Worm (Caenorhabditis elegans): ENCODE data around the gene ZK616.61.

DNA sequence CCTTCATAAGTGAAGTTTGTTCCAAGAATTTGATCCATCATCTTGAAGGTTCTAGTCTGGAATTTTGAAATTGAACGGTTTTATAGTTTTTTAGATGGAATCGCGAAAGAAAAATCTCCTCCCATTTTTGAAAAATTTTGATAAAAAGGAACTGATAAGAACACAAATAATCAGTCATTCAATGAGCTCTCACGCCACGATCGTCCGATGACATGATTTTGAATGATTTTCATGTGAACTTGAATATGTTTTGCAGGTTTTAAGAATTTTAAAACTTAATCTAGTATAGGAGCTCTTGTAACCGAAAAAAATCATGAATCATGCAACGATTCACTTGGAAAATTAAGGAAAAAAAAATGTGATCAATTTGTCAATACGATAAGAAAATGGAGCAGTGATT is 28.4 kb upstream of the ZK616.61 start, which contains the start of gene elo-5:
- no peak for TF ChIP-seq ama-1 (optimal IDR thresholded peaks at IDR 0.05)
- TF ChIP-seq ztf-4 (tag; optimal IDR thresholded peaks at IDR 0.05) = no peak
- TF ChIP-seq lin-13 (GFP tag; optimal IDR thresholded peaks at IDR 0.05) = no peak
- TF ChIP-seq elt-3 (tag; optimal IDR thresholded peaks at IDR 0.05) = no peak

Measured in whole organism, L2 larva.